Worm (Caenorhabditis elegans) whole organism, L4 larva: ENCODE results near the gene rde-4.
A peak's percentile ranks its signal among the peaks of the same experiment; 100 is the strongest.

Experiments used
- F10B5.3 ChIP-seq: sonication (generic microtip); optimal IDR thresholded peaks from 2 replicates; lab custom pipeline; 2016; ENCODE audit warnings: mild to moderate bottlenecking, missing genetic modification characterization, missing compliant biosample characterization
- F26F4.8 ChIP-seq: fragments of 200-800 bp; sonication (Bioruptor generic); conservative IDR thresholded peaks from 2 replicates; pipeline ENCODE4 v1.3.6; 2022; ENCODE audit warnings: missing genetic modification characterization, missing compliant biosample characterization
- R02D3.7 ChIP-seq: fragments of 150-350 bp; sonication (generic microtip); optimal IDR thresholded peaks from 3 replicates; lab custom pipeline; 2014; ENCODE audit warnings: missing biosample characterization, missing genetic modification characterization
- T26A8.4 ChIP-seq: fragments of 200-800 bp; sonication (Bioruptor generic); IDR thresholded peaks from 2 replicates; pipeline ENCODE4 v1.3.6; 2022; ENCODE audit warnings: missing genetic modification characterization, missing compliant biosample characterization
- Y48G9A.11 ChIP-seq: fragments of 200-800 bp; sonication (Bioruptor generic); IDR thresholded peaks from 2 replicates; pipeline ENCODE4 v1.3.6; 2022; ENCODE audit warnings: missing genetic modification reagents, missing genetic modification characterization, missing compliant biosample characterization
- Y75B8A.6 ChIP-seq: fragments of 200-800 bp; sonication (Bioruptor generic); IDR thresholded peaks from 2 replicates; pipeline ENCODE4 v1.3.6; 2022; ENCODE audit warnings: missing genetic modification reagents, missing genetic modification characterization, missing compliant biosample characterization
- ZK546.5 ChIP-seq, 2 experiments: sonication (generic microtip); optimal IDR thresholded peaks; 2 replicates each; lab custom pipeline; 2017; ENCODE audit warnings: missing biosample characterization in 2 of 2, missing genetic modification characterization in 2 of 2
- aha-1 ChIP-seq: fragments of 150-350 bp; peaks from one replicate; lab custom pipeline; 2014; ENCODE audit warnings: missing biosample characterization, missing genetic modification characterization
- ama-1 ChIP-seq: fragments of 150-350 bp; optimal IDR thresholded peaks from 2 replicates; lab custom pipeline; 2014; ENCODE audit warnings: inconsistent platforms, mixed read lengths
- ceh-44 ChIP-seq: fragments of 200-800 bp; sonication (Bioruptor generic); IDR thresholded peaks from 2 replicates; pipeline ENCODE4 v1.3.6; 2022; ENCODE audit warnings: missing genetic modification reagents, missing genetic modification characterization, missing compliant biosample characterization
- ceh-82 ChIP-seq: sonication (generic microtip); optimal IDR thresholded peaks from 2 replicates; lab custom pipeline; 2017; ENCODE audit warnings: missing biosample characterization, missing genetic modification characterization
- ces-1 ChIP-seq: fragments of 150-350 bp; sonication (generic microtip); optimal IDR thresholded peaks from 4 replicates; lab custom pipeline; 2014; ENCODE audit warnings: missing biosample characterization, missing genetic modification reagents, missing genetic modification characterization
- ctbp-1 ChIP-seq: fragments of 200-800 bp; sonication (Bioruptor generic); IDR thresholded peaks from 2 replicates; pipeline ENCODE4 v1.3.6; 2022; ENCODE audit warnings: missing genetic modification reagents, missing genetic modification characterization, missing compliant biosample characterization
- daf-12 ChIP-seq: fragments of 150-350 bp; optimal IDR thresholded peaks from 2 replicates; lab custom pipeline; 2014; ENCODE audit warnings: missing biosample characterization, missing genetic modification reagents, missing genetic modification characterization
- daf-16 ChIP-seq, 3 experiments: sonication (generic microtip); optimal IDR thresholded peaks; 2 replicates each; lab custom pipeline; 2016 to 2017; ENCODE audit warnings: missing genetic modification characterization in 3 of 3, missing genetic modification reagents in 3 of 3, mild to moderate bottlenecking in 2 of 3, missing compliant biosample characterization in 2 of 3, missing biosample characterization in 1 of 3, moderate library complexity in 1 of 3
- duxl-1 ChIP-seq: sonication (generic microtip); optimal IDR thresholded peaks from 2 replicates; lab custom pipeline; 2016; ENCODE audit warnings: mild to moderate bottlenecking, missing genetic modification characterization, moderate library complexity, missing compliant biosample characterization; ENCODE audit not compliant: poor library complexity
- dve-1 ChIP-seq: sonication (generic microtip); optimal IDR thresholded peaks from 2 replicates; lab custom pipeline; 2017; ENCODE audit warnings: antibody characterized with exemption, mild to moderate bottlenecking, missing genetic modification characterization, missing compliant biosample characterization; ENCODE audit not compliant: insufficient read depth
- egl-27 ChIP-seq: sonication (generic microtip); optimal IDR thresholded peaks from 3 replicates; lab custom pipeline; 2017; ENCODE audit warnings: missing biosample characterization, missing genetic modification reagents, missing genetic modification characterization
- fos-1 ChIP-seq: fragments of 150-350 bp; optimal IDR thresholded peaks from 2 replicates; lab custom pipeline; 2014; ENCODE audit warnings: missing biosample characterization, missing genetic modification characterization
- gei-8 ChIP-seq: fragments of 200-800 bp; sonication (Bioruptor generic); optimal IDR thresholded peaks from 2 replicates; lab custom pipeline; 2018; ENCODE audit warnings: mild to moderate bottlenecking, missing genetic modification characterization, missing compliant biosample characterization
- hif-1 ChIP-seq, 2 experiments: sonication (generic microtip); optimal IDR thresholded peaks; 2 replicates each; lab custom pipeline; 2016 to 2017; ENCODE audit warnings: missing compliant biosample characterization in 2 of 2, missing genetic modification characterization in 2 of 2, missing genetic modification reagents in 2 of 2, missing genotype in 2 of 2, mild to moderate bottlenecking in 1 of 2
- hlh-30 ChIP-seq: sonication (generic microtip); optimal IDR thresholded peaks from 2 replicates; lab custom pipeline; 2017; ENCODE audit warnings: antibody characterized with exemption, mild to moderate bottlenecking, missing genetic modification characterization, missing compliant biosample characterization; ENCODE audit not compliant: insufficient read depth
- jun-1 ChIP-seq: fragments of 150-350 bp; optimal IDR thresholded peaks from 2 replicates; lab custom pipeline; 2014; ENCODE audit warnings: missing biosample characterization, missing genetic modification reagents, missing genetic modification characterization
- lin-15B ChIP-seq: fragments of 150-350 bp; sonication (generic microtip); optimal IDR thresholded peaks from 3 replicates; lab custom pipeline; 2014; ENCODE audit warnings: missing biosample characterization, missing genetic modification characterization
- lir-3 ChIP-seq: sonication (generic microtip); optimal IDR thresholded peaks from 2 replicates; lab custom pipeline; 2016; ENCODE audit warnings: mild to moderate bottlenecking, missing genetic modification characterization, missing compliant biosample characterization
- lsy-2 ChIP-seq, 2 experiments: fragments of 150-350 bp in 1 of 2; sonication (generic microtip) in 1 of 2; optimal IDR thresholded peaks; 2 replicates each; lab custom pipeline; 2014 to 2017; ENCODE audit warnings: missing biosample characterization in 2 of 2, missing genetic modification characterization in 2 of 2
- mdt-29 ChIP-seq: fragments of 200-800 bp; sonication (Bioruptor generic); IDR thresholded peaks from 2 replicates; pipeline ENCODE4 v1.3.6; 2022; ENCODE audit warnings: missing genetic modification reagents, missing genetic modification characterization, missing compliant biosample characterization
- mes-2 ChIP-seq: sonication (generic microtip); optimal IDR thresholded peaks from 2 replicates; lab custom pipeline; 2016; ENCODE audit warnings: missing genotype, mild to moderate bottlenecking, missing genetic modification characterization, missing compliant biosample characterization; ENCODE audit not compliant: poor library complexity, severe bottlenecking
- nhr-102 ChIP-seq: sonication (generic microtip); optimal IDR thresholded peaks from 2 replicates; lab custom pipeline; 2016; ENCODE audit warnings: mild to moderate bottlenecking, missing genetic modification characterization, moderate library complexity, missing compliant biosample characterization
- nhr-25 ChIP-seq: sonication (generic microtip); optimal IDR thresholded peaks from 2 replicates; lab custom pipeline; 2017; ENCODE audit warnings: missing genetic modification characterization, mild to moderate bottlenecking, missing compliant biosample characterization, antibody characterized with exemption, moderate library complexity, borderline replicate concordance; ENCODE audit not compliant: insufficient read depth
- nhr-42 ChIP-seq: fragments of 200-800 bp; sonication (Bioruptor generic); IDR thresholded peaks from 2 replicates; pipeline ENCODE4 v1.3.6; 2022; ENCODE audit warnings: missing genetic modification characterization, missing compliant biosample characterization
- nhr-48 ChIP-seq: sonication (generic microtip); optimal IDR thresholded peaks from 2 replicates; lab custom pipeline; 2016; ENCODE audit warnings: mild to moderate bottlenecking, missing genetic modification characterization, missing compliant biosample characterization
- nhr-77 ChIP-seq: fragments of 150-350 bp; optimal IDR thresholded peaks from 2 replicates; lab custom pipeline; 2014; ENCODE audit warnings: missing biosample characterization, missing genetic modification characterization
- php-3 ChIP-seq: fragments of 200-800 bp; sonication (Bioruptor generic); IDR thresholded peaks from 2 replicates; pipeline ENCODE4 v1.3.6; 2022; ENCODE audit warnings: missing genetic modification reagents, missing genetic modification characterization, missing compliant biosample characterization
- set-16 ChIP-seq: fragments of 200-800 bp; sonication (Bioruptor generic); IDR thresholded peaks from 2 replicates; pipeline ENCODE4 v1.3.6; 2022; ENCODE audit warnings: missing genetic modification reagents, missing genetic modification characterization, missing compliant biosample characterization
- snpc-1.2 ChIP-seq: fragments of 200-800 bp; sonication (Bioruptor generic); IDR thresholded peaks from 2 replicates; pipeline ENCODE4 v1.3.6; 2022; ENCODE audit warnings: missing genetic modification reagents, missing genetic modification characterization, missing compliant biosample characterization
- spr-1 ChIP-seq: sonication (generic microtip); optimal IDR thresholded peaks from 2 replicates; lab custom pipeline; 2016; ENCODE audit warnings: mild to moderate bottlenecking, missing genetic modification characterization, missing compliant biosample characterization
- spr-3 ChIP-seq: fragments of 200-800 bp; sonication (Bioruptor generic); optimal IDR thresholded peaks from 2 replicates; lab custom pipeline; 2018; ENCODE audit warnings: mild to moderate bottlenecking, missing genetic modification characterization, missing compliant biosample characterization
- unc-130 ChIP-seq: sonication (generic microtip); optimal IDR thresholded peaks from 2 replicates; lab custom pipeline; 2016; ENCODE audit warnings: missing genetic modification reagents, missing genetic modification characterization, missing compliant biosample characterization
- unc-39 ChIP-seq: sonication (generic microtip); optimal IDR thresholded peaks from 2 replicates; lab custom pipeline; 2017; ENCODE audit warnings: missing biosample characterization, missing genetic modification characterization
- unc-62 ChIP-seq, 3 experiments: fragments of 150-350 bp in 1 of 3; sonication (generic microtip); optimal IDR thresholded peaks in 2 of 3; peaks in 1 of 3; 1 replicate in 1 of 3; 2 replicates in 2 of 3; lab custom pipeline; 2014 to 2017; ENCODE audit warnings: missing biosample characterization in 3 of 3, missing genetic modification characterization in 3 of 3, missing genetic modification reagents in 3 of 3, missing genotype in 1 of 3
- vab-7 ChIP-seq: fragments of 200-800 bp; sonication (Bioruptor generic); IDR thresholded peaks from 2 replicates; pipeline ENCODE4 v1.3.6; 2022; ENCODE audit warnings: missing genetic modification reagents, missing genetic modification characterization, missing compliant biosample characterization
- zfp-2 ChIP-seq: sonication (generic microtip); optimal IDR thresholded peaks from 2 replicates; lab custom pipeline; 2016; ENCODE audit warnings: mild to moderate bottlenecking, missing genetic modification characterization, missing compliant biosample characterization
- ztf-11 ChIP-seq: fragments of 150-350 bp; optimal IDR thresholded peaks from 2 replicates; lab custom pipeline; 2014; ENCODE audit warnings: missing biosample characterization, missing genetic modification characterization

Gene rde-4

DNA sequence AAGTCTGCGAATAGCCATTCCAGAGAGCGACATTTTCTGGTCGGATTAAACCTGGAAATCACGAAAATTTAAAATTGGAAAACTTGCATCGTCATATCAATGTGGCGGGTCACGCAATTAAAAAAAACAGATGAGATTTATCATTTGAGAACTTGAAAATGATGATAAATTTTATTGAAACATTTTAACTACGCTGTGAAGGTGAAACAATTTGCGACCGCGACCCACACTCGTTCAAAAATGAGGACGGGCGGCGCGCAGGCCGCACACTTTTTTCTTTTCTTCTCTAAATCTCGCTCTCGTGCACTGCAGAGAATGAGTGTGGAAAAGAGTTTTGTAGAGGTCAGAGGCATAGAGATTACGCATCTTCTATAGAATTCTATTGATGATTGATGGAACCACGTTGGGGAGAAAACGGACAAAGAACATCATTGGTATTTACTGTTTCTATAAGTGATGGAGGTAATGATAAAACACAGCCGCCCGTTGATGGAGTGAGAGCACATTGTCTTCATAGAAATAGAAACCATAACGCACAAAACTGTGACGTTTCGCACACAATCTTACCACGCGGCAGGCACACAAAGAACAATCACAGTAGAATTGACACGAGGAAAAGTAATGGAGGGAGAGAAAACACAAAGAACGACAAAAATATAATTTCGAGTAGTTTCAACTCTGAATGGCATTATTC lies 1.7 kb downstream of the rde-4 start, which contains the start of gene cts-1 (continued):
- TF ChIP-seq daf-12 (tag; lab: Kevin White, UChicago) (no peak), nhr-48 (peak; percentile 81), nhr-25 (tag; lab: Kevin White, UChicago) (peak; percentile 50), jun-1 (peak; percentile 10), php-3 (GFP tag; lab: Robert Waterston, UW) (no peak), T26A8.4 (GFP tag; lab: Robert Waterston, UW) (no peak), duxl-1 (tag; lab: Kevin White, UChicago) (peak; percentile 66), ama-1 (peak; percentile 68), hlh-30 (peak; percentile 92), ctbp-1 (GFP tag; lab: Robert Waterston, UW) (no peak), nhr-102 (tag; lab: Kevin White, UChicago) (peak; percentile 69), gei-8 (GFP tag; lab: Kevin White, UChicago) (no peak), daf-16 (GFP tag; optimal IDR thresholded peaks at IDR 0.05; lab: Kevin White, UChicago) (peak in 1 of 2 experiments; percentile 46), daf-16 (tag; optimal IDR thresholded peaks at IDR 0.05; lab: Kevin White, UChicago) (peak; percentile 98)

DNA sequence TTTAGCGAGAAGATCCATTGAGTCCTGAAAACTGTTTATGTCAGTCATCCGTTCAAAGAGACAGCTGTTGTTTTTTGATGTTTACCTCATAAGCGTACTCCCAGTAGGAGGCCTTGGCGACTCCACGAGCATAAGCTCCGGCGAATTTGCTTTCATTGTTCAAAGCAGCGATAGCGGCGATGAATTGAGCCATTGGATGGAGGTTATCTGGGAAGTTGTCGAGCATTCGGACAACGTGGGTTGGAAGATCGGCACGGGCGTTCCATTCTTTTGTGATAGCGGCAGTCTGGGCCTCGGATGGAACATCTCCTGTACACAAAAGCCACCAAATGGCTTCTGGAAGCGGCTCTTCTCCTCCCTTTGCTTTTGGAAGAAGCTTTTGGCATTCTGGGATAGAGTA lies 2.6 kb downstream of the rde-4 start:
- peak in 1 of 2 experiments; percentile 31 for TF ChIP-seq daf-16 (GFP tag; optimal IDR thresholded peaks at IDR 0.05; lab: Kevin White, UChicago)
- no peak for TF ChIP-seq daf-16 (tag; optimal IDR thresholded peaks at IDR 0.05; lab: Kevin White, UChicago)
- TF ChIP-seq aha-1 (tag; lab: Kevin White, UChicago): peak; percentile 94
- TF ChIP-seq hif-1 (tag; optimal IDR thresholded peaks at IDR 0.05; lab: Kevin White, UChicago): no peak
- no peak for TF ChIP-seq lin-15B (tag; lab: Kevin White, UChicago)
- no peak for TF ChIP-seq ceh-82 (tag; lab: Kevin White, UChicago)
- TF ChIP-seq zfp-2 (tag; lab: Kevin White, UChicago): no peak
- no peak for TF ChIP-seq F26F4.8 (GFP tag; lab: Robert Waterston, UW)
- no peak for TF ChIP-seq set-16 (GFP tag; lab: Robert Waterston, UW)
- TF ChIP-seq lir-3 (tag; lab: Kevin White, UChicago): no peak
- no peak for TF ChIP-seq vab-7 (GFP tag; lab: Robert Waterston, UW)
- no peak for TF ChIP-seq R02D3.7
- TF ChIP-seq fos-1 (tag; lab: Kevin White, UChicago): no peak
- TF ChIP-seq ZK546.5 (tag; optimal IDR thresholded peaks at IDR 0.05; lab: Kevin White, UChicago): no peak
- no peak for TF ChIP-seq mes-2 (tag; lab: Kevin White, UChicago)

DNA sequence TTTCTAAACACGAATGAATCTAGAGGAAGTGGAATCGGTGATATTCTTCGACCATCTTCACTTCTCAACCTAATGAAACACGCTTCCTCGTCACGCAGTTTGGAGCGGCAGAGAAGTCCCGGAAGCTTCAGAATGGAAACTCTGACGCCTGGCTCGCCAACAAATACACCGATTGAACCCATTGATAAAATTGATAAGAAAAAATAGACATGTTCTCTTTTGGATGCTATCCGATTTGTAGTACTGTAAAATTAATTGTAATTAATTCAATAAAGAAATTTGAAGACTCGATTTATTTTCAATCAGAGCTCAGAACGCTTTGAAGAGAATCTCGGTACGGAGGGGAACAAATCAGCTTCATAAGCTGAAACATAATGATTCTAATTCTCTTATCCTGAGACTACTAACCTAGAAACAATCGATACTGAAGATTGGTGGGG lies 3.9 kb downstream of the rde-4 start:
- peak; percentile 75 for TF ChIP-seq nhr-77 (tag; lab: Kevin White, UChicago)
- no peak for TF ChIP-seq ztf-11
- peak; percentile 56 for TF ChIP-seq spr-1 (tag; lab: Kevin White, UChicago)
- peak in 1 of 2 experiments; percentile 21 for TF ChIP-seq hif-1 (tag; optimal IDR thresholded peaks at IDR 0.05; lab: Kevin White, UChicago)
- TF ChIP-seq ces-1 (GFP tag; lab: Kevin White, UChicago): no peak
- TF ChIP-seq F10B5.3: peak; percentile 33
- TF ChIP-seq unc-130: no peak
- peak; percentile 5 to 74 for TF ChIP-seq lsy-2 (tag; optimal IDR thresholded peaks at IDR 0.05; lab: Kevin White, UChicago)
- TF ChIP-seq mdt-29: peak; percentile 64
- TF ChIP-seq egl-27 (tag; lab: Kevin White, UChicago): no peak
- 0 out of 2 replicates have a peak, but pooled peaks have one; percentile 58 for TF ChIP-seq snpc-1.2
- no peak for TF ChIP-seq ceh-44 (GFP tag; lab: Robert Waterston, UW)
- peak; percentile 80 for TF ChIP-seq spr-3 (GFP tag; lab: Kevin White, UChicago)
- peak; percentile 49 for TF ChIP-seq mes-2 (tag; lab: Kevin White, UChicago)
- peak; percentile 93 for TF ChIP-seq Y75B8A.6 (GFP tag; lab: Robert Waterston, UW)
- TF ChIP-seq nhr-42 (GFP tag; lab: Robert Waterston, UW): peak; percentile 71; the same call in 1 of the 2 replicates
- TF ChIP-seq unc-62 (GFP tag; optimal IDR thresholded peaks at IDR 0.05 in 1 of 2; lab: Kevin White, UChicago): no peak
- TF ChIP-seq unc-62 (tag; optimal IDR thresholded peaks at IDR 0.05; lab: Kevin White, UChicago): no peak
- peak; percentile 52 for TF ChIP-seq gei-8 (GFP tag; lab: Kevin White, UChicago)
- 0 out of 2 replicates have a peak, but pooled peaks have one; percentile 63 for TF ChIP-seq php-3 (GFP tag; lab: Robert Waterston, UW)
- TF ChIP-seq Y48G9A.11 (GFP tag; lab: Robert Waterston, UW): peak; percentile 70
- no peak for TF ChIP-seq unc-39 (tag; lab: Kevin White, UChicago)
- TF ChIP-seq dve-1: peak; percentile 87
